Fruit fly (Drosophila melanogaster): ENCODE data around the gene CG8086.

CG8086 gene

DNA sequence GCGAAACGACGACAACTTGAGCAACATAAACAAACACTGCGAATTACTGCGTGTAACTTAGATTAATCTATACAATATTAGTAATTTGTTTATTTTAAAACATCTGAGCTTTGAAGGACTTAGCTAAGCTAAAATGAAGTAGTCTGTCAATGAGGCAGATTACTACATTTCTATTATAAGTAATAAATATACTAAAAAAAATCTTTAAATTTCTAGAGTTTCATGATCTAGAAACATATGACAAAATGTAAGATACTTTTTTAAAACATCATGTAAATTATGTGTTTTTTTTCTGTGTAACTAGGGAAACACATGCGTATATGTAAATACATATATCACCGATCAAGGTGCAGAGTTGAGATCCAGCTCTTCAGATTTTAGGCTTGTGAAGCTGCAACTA, 8.8 kb upstream of the CG8086 start (continued):
- TF ChIP-seq pb (GFP tag; optimal IDR thresholded peaks at IDR 0.05) (no peak), chm (GFP tag; IDR thresholded peaks at IDR 0.05) (no peak), MBD-R2 (GFP tag; IDR thresholded peaks at IDR 0.05) (no peak), CG2889 (GFP tag; IDR thresholded peaks at IDR 0.05) (no peak; the same call in 2 of the 3 replicates), E2f1 (GFP tag; IDR thresholded peaks at IDR 0.05) (peak; percentile 58; the same call in 1 of the 2 replicates), ewg (GFP tag; optimal IDR thresholded peaks at IDR 0.05) (no peak), Xrp1 (GFP tag; IDR thresholded peaks at IDR 0.05) (peak; percentile 47; the same call in 1 of the 2 replicates), tio (GFP tag; optimal IDR thresholded peaks at IDR 0.05) (peak; percentile 29), CG1602 (GFP tag; optimal IDR thresholded peaks at IDR 0.05) (peak; percentile 17), sob (GFP tag; IDR thresholded peaks at IDR 0.05) (0 out of 2 replicates have a peak, but pooled peaks have one; percentile 26), CG12942 (GFP tag; optimal IDR thresholded peaks at IDR 0.05) (peak; percentile 4), row (GFP tag; IDR thresholded peaks at IDR 0.05) (peak; percentile 73), seq (GFP tag; IDR thresholded peaks at IDR 0.05) (peak; percentile 66), Sox100B (GFP tag; optimal IDR thresholded peaks at IDR 0.05) (peak; percentile 77), Awh (GFP tag; IDR thresholded peaks at IDR 0.05) (0 out of 2 replicates have a peak, but pooled peaks have one; percentile 45), HLH4C (GFP tag; IDR thresholded peaks at IDR 0.05; ENCODE audit: partially characterized antibody) (no peak), Fer2 (tag; optimal IDR thresholded peaks at IDR 0.05) (peak; percentile 20), CG3281 (GFP tag; optimal IDR thresholded peaks at IDR 0.05) (peak; percentile 38), stc (GFP tag; IDR thresholded peaks at IDR 0.05) (peak; percentile 79), CG8089 (GFP tag; optimal IDR thresholded peaks at IDR 0.05) (no peak), Asciz (GFP tag; optimal IDR thresholded peaks at IDR 0.05) (peak; percentile 76), caup (GFP tag; optimal IDR thresholded peaks at IDR 0.05; ENCODE audit: severe bottlenecking) (peak; percentile 52), Nf-YC (tag; optimal IDR thresholded peaks at IDR 0.05) (peak; percentile 43), CG17829 (tag; optimal IDR thresholded peaks at IDR 0.05) (peak; percentile 47), Hmr (GFP tag; optimal IDR thresholded peaks at IDR 0.05) (peak; percentile 40), Eip74EF (GFP tag; optimal IDR thresholded peaks at IDR 0.05) (peak in 1 of 2 experiments; percentile 74), CG14441 (GFP tag; IDR thresholded peaks at IDR 0.05) (peak; percentile 72), CG5245 (GFP tag; optimal IDR thresholded peaks at IDR 0.05) (no peak), CoRest (tag; optimal IDR thresholded peaks at IDR 0.05) (peak; percentile 72), CG15479 (GFP tag; optimal IDR thresholded peaks at IDR 0.05) (no peak), dpn (GFP tag; optimal IDR thresholded peaks at IDR 0.05) (peak in 1 of 2 experiments; percentile 56), croc (GFP tag; conservative IDR thresholded peaks at IDR 0.05) (peak; percentile 35; the same call in 1 of the 3 replicates), cwo (GFP tag; optimal IDR thresholded peaks at IDR 0.05) (peak; percentile 42), jing (GFP tag; optimal IDR thresholded peaks at IDR 0.05) (peak; percentile 31), lola (GFP tag; optimal IDR thresholded peaks at IDR 0.05) (peak in 1 of 3 experiments; percentile 29), inv (GFP tag; IDR thresholded peaks at IDR 0.05; ENCODE audit: partially characterized antibody) (no peak), ac (GFP tag; optimal IDR thresholded peaks at IDR 0.05) (no peak), CG1233 (GFP tag; optimal IDR thresholded peaks at IDR 0.05) (peak; percentile 55), ci (GFP tag; IDR thresholded peaks at IDR 0.05) (0 out of 3 replicates have a peak, but pooled peaks have one; percentile 7), bcd (GFP tag; optimal IDR thresholded peaks at IDR 0.05) (peak; percentile 46), CG8388 (GFP tag; optimal IDR thresholded peaks at IDR 0.05) (peak; percentile 69), CG1529 (GFP tag; optimal IDR thresholded peaks at IDR 0.05) (peak; percentile 6), lab (GFP tag; optimal IDR thresholded peaks at IDR 0.05) (peak; percentile 60), tgo (GFP tag; IDR thresholded peaks at IDR 0.05) (peak; percentile 63; the same call in 2 of the 3 replicates), CG13296 (GFP tag; optimal IDR thresholded peaks at IDR 0.05) (peak; percentile 78), CG17568 (GFP tag; optimal IDR thresholded peaks at IDR 0.05) (no peak), Fer3 (tag; optimal IDR thresholded peaks at IDR 0.05) (peak; percentile 58), Vsx1 (GFP tag; optimal IDR thresholded peaks at IDR 0.05) (peak; percentile 22), Hr3 (GFP tag; optimal IDR thresholded peaks at IDR 0.05) (peak; percentile 36)

All from whole organism, embryonic.